Fruit fly (Drosophila melanogaster): Measurements from ENCODE around the gene Sxl.
A peak's percentile ranks its signal among the peaks of the same experiment; 100 is the strongest.

Sxl gene

dm6 chrX:7086539-7086938, 11.3 kb downstream of the Sxl start (continued):
- TF ChIP-seq sens-2 (GFP tag; IDR thresholded peaks at IDR 0.05) (no peak), sug (tag; optimal IDR thresholded peaks at IDR 0.05) (no peak), CG34422 (GFP tag; IDR thresholded peaks at IDR 0.05) (no peak), HHEX (GFP tag; optimal IDR thresholded peaks at IDR 0.05) (no peak), Pdp1 (GFP tag; optimal IDR thresholded peaks at IDR 0.05) (peak in 1 of 2 experiments; percentile 18), fu2 (GFP tag; optimal IDR thresholded peaks at IDR 0.05) (no peak), Drgx (GFP tag; IDR thresholded peaks at IDR 0.05) (no peak), lilli (GFP tag; optimal IDR thresholded peaks at IDR 0.05) (peak; percentile 48), Hmx (GFP tag; optimal IDR thresholded peaks at IDR 0.05) (no peak), Dek (tag; optimal IDR thresholded peaks at IDR 0.05) (no peak), CG2712 (tag; optimal IDR thresholded peaks at IDR 0.05) (peak; percentile 1), HLHmδ (GFP tag; optimal IDR thresholded peaks at IDR 0.05) (no peak), en (GFP tag; optimal IDR thresholded peaks at IDR 0.05) (peak; percentile 3), Fer2 (tag; optimal IDR thresholded peaks at IDR 0.05) (no peak), NfI (GFP tag; optimal IDR thresholded peaks at IDR 0.05) (no peak), CG2129 (GFP tag; IDR thresholded peaks at IDR 0.05; ENCODE audit: partially characterized antibody) (no peak), wor (GFP tag; IDR thresholded peaks at IDR 0.05) (no peak), ems (GFP tag; optimal IDR thresholded peaks at IDR 0.05) (peak; percentile 22), pnt (GFP tag; optimal IDR thresholded peaks at IDR 0.05) (peak; percentile 1), dysf (GFP tag; IDR thresholded peaks at IDR 0.05) (peak; percentile 35; the same call in 1 of the 3 replicates), nerfin-2 (GFP tag; IDR thresholded peaks at IDR 0.05; ENCODE audit: partially characterized antibody) (no peak), run (tag; optimal IDR thresholded peaks at IDR 0.05) (no peak), CG13424 (tag; optimal IDR thresholded peaks at IDR 0.05) (no peak), CG3847 (GFP tag; IDR thresholded peaks at IDR 0.05) (no peak), CG7839 (tag; optimal IDR thresholded peaks at IDR 0.05) (peak; percentile 32), vnd (GFP tag; IDR thresholded peaks at IDR 0.05; ENCODE audit: partially characterized antibody) (no peak), CG11696 (GFP tag; IDR thresholded peaks at IDR 0.05) (peak; percentile 57), disco-r (GFP tag; optimal IDR thresholded peaks at IDR 0.05) (no peak), grau (tag; optimal IDR thresholded peaks at IDR 0.05) (no peak), CG2120 (GFP tag; optimal IDR thresholded peaks at IDR 0.05) (peak; percentile 3), CG5180 (GFP tag; optimal IDR thresholded peaks at IDR 0.05) (no peak), pum (GFP tag; optimal IDR thresholded peaks at IDR 0.05) (no peak), mam (GFP tag; optimal IDR thresholded peaks at IDR 0.05) (peak; percentile 22), unpg (GFP tag; optimal IDR thresholded peaks at IDR 0.05) (peak; percentile 22), Mad (GFP tag; optimal IDR thresholded peaks at IDR 0.05) (no peak), Sox102F (GFP tag; optimal IDR thresholded peaks at IDR 0.05) (peak; percentile 40), tin (GFP tag; optimal IDR thresholded peaks at IDR 0.05) (peak; percentile 13), Blimp-1 (GFP tag; optimal IDR thresholded peaks at IDR 0.05) (peak; percentile 11), ash1 (GFP tag; optimal IDR thresholded peaks at IDR 0.05) (no peak), CG2889 (GFP tag; IDR thresholded peaks at IDR 0.05) (no peak), CG8388 (GFP tag; optimal IDR thresholded peaks at IDR 0.05) (peak; percentile 39), CG17385 (GFP tag; optimal IDR thresholded peaks at IDR 0.05) (peak; percentile 19), CG2116 (GFP tag; optimal IDR thresholded peaks at IDR 0.05) (no peak), CG13624 (GFP tag; optimal IDR thresholded peaks at IDR 0.05) (peak; percentile 10), exex (tag; optimal IDR thresholded peaks at IDR 0.05) (no peak), NK7.1 (GFP tag; optimal IDR thresholded peaks at IDR 0.05) (no peak), wek (GFP tag; optimal IDR thresholded peaks at IDR 0.05) (no peak), Xbp1 (GFP tag; optimal IDR thresholded peaks at IDR 0.05) (peak; percentile 40), CG7271 (tag; optimal IDR thresholded peaks at IDR 0.05) (peak; percentile 27), HLH54F (GFP tag; optimal IDR thresholded peaks at IDR 0.05) (no peak), bsh (GFP tag; optimal IDR thresholded peaks at IDR 0.05) (peak in 1 of 2 experiments; percentile 30)
